Worm (Caenorhabditis elegans) whole organism, L1 larva: Measurements from ENCODE around the gene B0280.2.
A peak's percentile ranks its signal among the peaks of the same experiment; 100 is the strongest.

Source experiments
- C34B4.2 ChIP-seq: sonication (generic microtip); optimal IDR thresholded peaks from 2 replicates; lab custom pipeline; 2017; ENCODE audit warnings: mild to moderate bottlenecking, missing genetic modification characterization, missing compliant biosample characterization
- Y116A8C.19 ChIP-seq: sonication (generic microtip); optimal IDR thresholded peaks from 2 replicates; lab custom pipeline; 2016; ENCODE audit warnings: missing compliant biosample characterization, missing genetic modification characterization, borderline replicate concordance
- alr-1 ChIP-seq: fragments of 200-800 bp; sonication (Bioruptor generic); optimal IDR thresholded peaks from 2 replicates; lab custom pipeline; 2018; ENCODE audit warnings: borderline replicate concordance, mild to moderate bottlenecking, missing genetic modification characterization, missing compliant biosample characterization
- blmp-1 ChIP-seq: fragments of 150-350 bp; optimal IDR thresholded peaks from 2 replicates; lab custom pipeline; 2014; ENCODE audit warnings: missing biosample characterization, missing genetic modification characterization
- ceh-8 ChIP-seq: fragments of 200-800 bp; sonication (Bioruptor generic); optimal IDR thresholded peaks from 2 replicates; lab custom pipeline; 2018; ENCODE audit warnings: mild to moderate bottlenecking, missing genetic modification characterization, moderate library complexity, missing compliant biosample characterization
- ceh-82 ChIP-seq, 3 experiments: fragments of 150-350 bp in 1 of 3; sonication (generic microtip) in 2 of 3; optimal IDR thresholded peaks; 2 replicates each; lab custom pipeline; 2014 to 2017; ENCODE audit warnings: missing biosample characterization in 3 of 3, missing genetic modification characterization in 3 of 3
- ceh-88 ChIP-seq: fragments of 200-800 bp; sonication (Bioruptor generic); IDR thresholded peaks from 2 replicates; pipeline ENCODE4 v1.3.6; 2022; ENCODE audit warnings: missing genetic modification characterization, missing compliant biosample characterization
- dpl-1 ChIP-seq, 3 experiments: fragments of 150-350 bp in 2 of 3; sonication (generic microtip) in 1 of 3; optimal IDR thresholded peaks; 2 replicates each; lab custom pipeline; 2014 to 2017; ENCODE audit warnings: missing biosample characterization in 3 of 3, missing genetic modification characterization in 3 of 3, missing genetic modification reagents in 3 of 3
- dsc-1 ChIP-seq: sonication (generic microtip); optimal IDR thresholded peaks from 2 replicates; lab custom pipeline; 2016; ENCODE audit warnings: mild to moderate bottlenecking, missing genetic modification characterization, missing compliant biosample characterization
- efl-1 ChIP-seq, 4 experiments: fragments of 150-350 bp; optimal IDR thresholded peaks in 3 of 4; peaks in 1 of 4; 1 replicate in 1 of 4; 2 replicates in 3 of 4; lab custom pipeline; 2014; ENCODE audit warnings: missing biosample characterization in 2 of 4, missing genetic modification characterization in 2 of 4, missing genetic modification reagents in 2 of 4
- elt-2 ChIP-seq: sonication (generic microtip); optimal IDR thresholded peaks from 2 replicates; lab custom pipeline; 2016; ENCODE audit warnings: missing genetic modification characterization, mild to moderate bottlenecking, inconsistent platforms, missing compliant biosample characterization, missing genetic modification reagents
- fkh-8 ChIP-seq: sonication (generic microtip); optimal IDR thresholded peaks from 2 replicates; lab custom pipeline; 2016; ENCODE audit warnings: mild to moderate bottlenecking, missing genetic modification characterization, missing compliant biosample characterization
- fos-1 ChIP-seq: fragments of 150-350 bp; optimal IDR thresholded peaks from 2 replicates; lab custom pipeline; 2014; ENCODE audit warnings: missing biosample characterization, missing genetic modification characterization
- grh-1 ChIP-seq: fragments of 200-800 bp; sonication (Bioruptor generic); IDR thresholded peaks from 2 replicates; pipeline ENCODE4 v1.3.6; 2022; ENCODE audit warnings: missing genetic modification reagents, missing genetic modification characterization, missing compliant biosample characterization
- hlh-17 ChIP-seq: fragments of 200-800 bp; sonication (Bioruptor generic); optimal IDR thresholded peaks from 2 replicates; lab custom pipeline; 2018; ENCODE audit warnings: missing genetic modification characterization, mild to moderate bottlenecking, missing compliant biosample characterization, moderate library complexity, borderline replicate concordance
- hlh-4 ChIP-seq: sonication (generic microtip); optimal IDR thresholded peaks from 2 replicates; lab custom pipeline; 2016; ENCODE audit warnings: mild to moderate bottlenecking, missing genetic modification characterization, missing compliant biosample characterization
- irx-1 ChIP-seq: sonication (generic microtip); optimal IDR thresholded peaks from 2 replicates; lab custom pipeline; 2016; ENCODE audit warnings: missing genetic modification characterization, missing compliant biosample characterization
- jun-1 ChIP-seq: fragments of 150-350 bp; optimal IDR thresholded peaks from 2 replicates; lab custom pipeline; 2014; ENCODE audit warnings: missing biosample characterization, missing genetic modification reagents, missing genetic modification characterization
- lin-13 ChIP-seq: fragments of 150-350 bp; optimal IDR thresholded peaks from 2 replicates; lab custom pipeline; 2014; ENCODE audit warnings: missing biosample characterization, missing genetic modification reagents, missing genetic modification characterization
- lin-14 ChIP-seq: fragments of 200-800 bp; sonication (Bioruptor generic); optimal IDR thresholded peaks from 2 replicates; lab custom pipeline; 2018; ENCODE audit warnings: mild to moderate bottlenecking, missing genetic modification characterization, moderate library complexity, missing compliant biosample characterization
- lir-3 ChIP-seq: sonication (generic microtip); optimal IDR thresholded peaks from 2 replicates; lab custom pipeline; 2016; ENCODE audit warnings: mild to moderate bottlenecking, missing genetic modification characterization, moderate library complexity, missing compliant biosample characterization; ENCODE audit not compliant: poor library complexity
- mdl-1 ChIP-seq, 2 experiments: fragments of 150-350 bp; optimal IDR thresholded peaks; 2 replicates each; lab custom pipeline; 2014 to 2017; ENCODE audit warnings: missing biosample characterization in 2 of 2, missing genetic modification characterization in 2 of 2, inconsistent platforms in 1 of 2
- mef-2 ChIP-seq: fragments of 150-350 bp; optimal IDR thresholded peaks from 2 replicates; lab custom pipeline; 2014; ENCODE audit warnings: missing biosample characterization, missing genetic modification characterization
- nhr-11 ChIP-seq: fragments of 150-350 bp; optimal IDR thresholded peaks from 2 replicates; lab custom pipeline; 2014; ENCODE audit warnings: missing biosample characterization, missing genetic modification characterization
- nhr-12 ChIP-seq: sonication (generic microtip); optimal IDR thresholded peaks from 2 replicates; lab custom pipeline; 2017; ENCODE audit warnings: missing biosample characterization, missing genetic modification characterization
- nhr-20 ChIP-seq: sonication (generic microtip); optimal IDR thresholded peaks from 2 replicates; lab custom pipeline; 2016; ENCODE audit warnings: mild to moderate bottlenecking, missing genetic modification characterization, missing compliant biosample characterization
- nhr-71 ChIP-seq: sonication (generic microtip); optimal IDR thresholded peaks from 2 replicates; lab custom pipeline; 2016; ENCODE audit warnings: mild to moderate bottlenecking, missing genetic modification characterization, moderate library complexity, missing compliant biosample characterization
- nhr-76 ChIP-seq: sonication (generic microtip); optimal IDR thresholded peaks from 2 replicates; lab custom pipeline; 2017; ENCODE audit warnings: missing biosample characterization, missing genetic modification characterization
- pax-3 ChIP-seq: fragments of 200-800 bp; sonication (Bioruptor generic); optimal IDR thresholded peaks from 2 replicates; lab custom pipeline; 2018; ENCODE audit warnings: mild to moderate bottlenecking, missing genetic modification characterization, moderate library complexity, missing compliant biosample characterization
- skn-1 ChIP-seq: fragments of 150-350 bp; optimal IDR thresholded peaks from 2 replicates; lab custom pipeline; 2014; ENCODE audit warnings: missing biosample characterization, missing genetic modification characterization
- snu-23 ChIP-seq: sonication (generic microtip); optimal IDR thresholded peaks from 2 replicates; lab custom pipeline; 2016; ENCODE audit warnings: missing genetic modification characterization, missing compliant biosample characterization
- sptf-1 ChIP-seq: fragments of 150-350 bp; optimal IDR thresholded peaks from 2 replicates; lab custom pipeline; 2014; ENCODE audit warnings: missing biosample characterization, missing genetic modification characterization
- swsn-7 ChIP-seq: sonication (generic microtip); optimal IDR thresholded peaks from 2 replicates; lab custom pipeline; 2016; ENCODE audit warnings: missing genetic modification characterization, missing compliant biosample characterization
- tbx-2 ChIP-seq: sonication (generic microtip); optimal IDR thresholded peaks from 2 replicates; lab custom pipeline; 2016; ENCODE audit warnings: missing genetic modification characterization, missing compliant biosample characterization
- tlp-1 ChIP-seq: fragments of 150-350 bp; optimal IDR thresholded peaks from 2 replicates; lab custom pipeline; 2014; ENCODE audit warnings: missing biosample characterization, missing genetic modification characterization
- unc-30 ChIP-seq: sonication (generic microtip); optimal IDR thresholded peaks from 2 replicates; lab custom pipeline; 2017; ENCODE audit warnings: missing biosample characterization, missing genetic modification characterization
- unc-86 ChIP-seq: sonication (generic microtip); optimal IDR thresholded peaks from 2 replicates; lab custom pipeline; 2016; ENCODE audit warnings: missing genetic modification characterization, missing compliant biosample characterization
- vab-15 ChIP-seq: sonication (generic microtip); optimal IDR thresholded peaks from 2 replicates; lab custom pipeline; 2017; ENCODE audit warnings: missing genotype, mild to moderate bottlenecking, missing genetic modification characterization, missing compliant biosample characterization
- zag-1 ChIP-seq: fragments of 150-350 bp; optimal IDR thresholded peaks from 2 replicates; lab custom pipeline; 2014; ENCODE audit warnings: missing biosample characterization, missing genetic modification characterization
- zip-4 ChIP-seq: fragments of 200-800 bp; sonication (Bioruptor generic); optimal IDR thresholded peaks from 2 replicates; lab custom pipeline; 2018; ENCODE audit warnings: mild to moderate bottlenecking, missing genetic modification characterization, moderate library complexity, missing compliant biosample characterization
- ztf-11 ChIP-seq, 2 experiments: sonication (generic microtip); optimal IDR thresholded peaks; 2 replicates each; lab custom pipeline; 2016 to 2017; ENCODE audit warnings: missing genetic modification characterization in 2 of 2, missing biosample characterization in 1 of 2, missing compliant biosample characterization in 1 of 2
- ztf-4 ChIP-seq: fragments of 150-350 bp; optimal IDR thresholded peaks from 2 replicates; lab custom pipeline; 2014; ENCODE audit warnings: missing biosample characterization, missing genetic modification characterization

The B0280.2 gene

ce11 chrIII:7155631-7156030 lies 31.2 kb downstream of the B0280.2 start (continued):
- TF ChIP-seq hlh-4 (tag; lab: Kevin White, UChicago) = no peak
- peak; percentile 64 to 74 (median 72) for TF ChIP-seq dpl-1 (GFP tag; optimal IDR thresholded peaks at IDR 0.05; lab: Kevin White, UChicago)
- peak; percentile 91 for TF ChIP-seq fos-1 (tag; lab: Kevin White, UChicago)
- TF ChIP-seq irx-1 = peak; percentile 86
- TF ChIP-seq tlp-1 (tag; lab: Kevin White, UChicago) = no peak
- TF ChIP-seq tbx-2 (tag; lab: Kevin White, UChicago) = peak; percentile 96
- peak; percentile 94 for TF ChIP-seq ztf-4 (tag; lab: Kevin White, UChicago)
- peak; percentile 82 for TF ChIP-seq pax-3 (tag; lab: Kevin White, UChicago)
- TF ChIP-seq hlh-17 (GFP tag; lab: Kevin White, UChicago) = no peak
- peak; percentile 97 for TF ChIP-seq snu-23 (GFP tag; lab: Kevin White, UChicago)
- TF ChIP-seq ztf-11 (tag; optimal IDR thresholded peaks at IDR 0.05; lab: Kevin White, UChicago) = peak in 1 of 2 experiments; percentile 43
- TF ChIP-seq ceh-8 (GFP tag; lab: Kevin White, UChicago) = peak; percentile 82
- TF ChIP-seq zip-4 (GFP tag; lab: Kevin White, UChicago) = peak; percentile 49
- no peak for TF ChIP-seq Y116A8C.19 (tag; lab: Kevin White, UChicago)
- TF ChIP-seq nhr-12 (tag; lab: Kevin White, UChicago) = no peak
- TF ChIP-seq fkh-8 (tag; lab: Kevin White, UChicago) = peak; percentile 98
- TF ChIP-seq vab-15 = no peak
- TF ChIP-seq ceh-82 (tag; optimal IDR thresholded peaks at IDR 0.05; lab: Kevin White, UChicago) = peak; percentile 79 to 92 (median 89)
- TF ChIP-seq efl-1 (optimal IDR thresholded peaks at IDR 0.05; lab: Kevin White, UChicago) = peak; percentile 87 to 92
- TF ChIP-seq efl-1 (GFP tag; optimal IDR thresholded peaks at IDR 0.05 in 1 of 2; lab: Kevin White, UChicago) = peak; percentile 61 to 97
- peak; percentile 92 for TF ChIP-seq nhr-11 (tag; lab: Kevin White, UChicago)
- peak; percentile 77 for TF ChIP-seq grh-1
- TF ChIP-seq ceh-88 (GFP tag; lab: Robert Waterston, UW) = peak; percentile 68
- TF ChIP-seq lir-3 (tag; lab: Kevin White, UChicago) = peak; percentile 75
- TF ChIP-seq jun-1 (tag; lab: Kevin White, UChicago) = peak; percentile 88
- TF ChIP-seq unc-30 (tag; lab: Kevin White, UChicago) = no peak
- TF ChIP-seq zag-1 = peak; percentile 79
- TF ChIP-seq lin-14 (GFP tag; lab: Kevin White, UChicago) = peak; percentile 99
- TF ChIP-seq nhr-76 (tag; lab: Kevin White, UChicago) = no peak
- TF ChIP-seq swsn-7 (tag; lab: Kevin White, UChicago) = peak; percentile 94
- TF ChIP-seq mdl-1 (tag; optimal IDR thresholded peaks at IDR 0.05; lab: Kevin White, UChicago) = peak; percentile 91 to 99
- peak; percentile 89 for TF ChIP-seq lin-13
- no peak for TF ChIP-seq alr-1
- TF ChIP-seq nhr-71 (tag; lab: Kevin White, UChicago) = peak; percentile 99
- TF ChIP-seq unc-86 = peak; percentile 97
- peak; percentile 86 for TF ChIP-seq dsc-1 (tag; lab: Kevin White, UChicago)
- peak; percentile 70 for TF ChIP-seq skn-1 (tag; lab: Kevin White, UChicago)
- no peak for TF ChIP-seq C34B4.2 (tag; lab: Kevin White, UChicago)
- TF ChIP-seq blmp-1 = peak; percentile 70
- TF ChIP-seq mef-2 (tag; lab: Kevin White, UChicago) = no peak
- peak; percentile 95 for TF ChIP-seq nhr-20 (tag; lab: Kevin White, UChicago)
- TF ChIP-seq elt-2 (tag; lab: Kevin White, UChicago) = peak; percentile 80
- no peak for TF ChIP-seq sptf-1 (tag; lab: Kevin White, UChicago)
